Worm (Caenorhabditis elegans): ENCODE data around the gene T09F3.5.

DNA sequence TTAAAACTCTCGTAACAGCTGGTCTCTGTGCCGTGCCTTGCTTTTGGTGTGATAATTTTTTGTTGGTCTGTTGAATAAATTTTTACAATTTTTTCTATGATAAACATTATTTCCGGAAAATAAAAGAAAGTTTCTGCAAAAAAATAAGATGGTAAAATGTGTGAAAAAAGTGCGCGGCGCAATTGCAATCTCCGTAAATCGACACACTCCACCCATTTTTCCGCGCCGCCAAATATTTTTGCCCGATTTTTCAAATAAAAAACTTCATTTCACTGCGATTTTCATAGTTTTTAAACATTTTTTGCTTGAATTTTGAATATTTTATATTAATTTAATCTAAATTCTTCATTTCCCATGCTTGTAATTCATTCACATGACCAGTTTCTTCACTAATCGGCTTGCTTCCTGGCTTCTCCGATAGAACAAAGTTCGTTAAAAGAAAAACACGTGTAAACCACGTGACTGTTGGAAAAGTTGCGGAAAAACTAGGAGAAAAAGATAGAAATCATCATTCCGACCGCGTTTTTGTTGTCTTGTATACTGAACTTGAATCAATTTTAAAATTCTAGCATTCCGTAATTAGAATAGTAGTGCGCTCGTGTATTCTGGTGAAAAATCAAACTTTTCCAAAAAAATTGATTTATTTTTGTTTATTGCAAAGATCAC lies 8.5 kb upstream of the T09F3.5 start:
- TF ChIP-seq med-1 (GFP tag; optimal IDR thresholded peaks at IDR 0.05; ENCODE audit: insufficient read depth): peak; percentile 60
- peak; percentile 77 for TF ChIP-seq flt-1 (GFP tag; IDR thresholded peaks at IDR 0.05)
- no peak for TF ChIP-seq T22C8.4 (GFP tag; IDR thresholded peaks at IDR 0.05)
- 0 out of 2 replicates have a peak, but pooled peaks have one; percentile 17 for TF ChIP-seq ref-1 (GFP tag; conservative IDR thresholded peaks at IDR 0.05)

All from whole organism, midembryonic.